Fruit fly (Drosophila melanogaster) whole organism, prepupa: ENCODE measurements around the gene Octbeta1R.

ENCODE experiments used
- CG10669 ChIP-seq: fragments of 200-800 bp; sonication (Bioruptor generic); optimal IDR thresholded peaks from 3 replicates; lab custom pipeline; 2018; ENCODE audit warnings: missing biosample characterization, mild to moderate bottlenecking, missing genetic modification characterization, moderate library complexity
- CG11902 ChIP-seq: fragments of 200-800 bp; sonication (Bioruptor generic); optimal IDR thresholded peaks from 3 replicates; lab custom pipeline; 2016; ENCODE audit warnings: missing biosample characterization, missing genetic modification characterization
- CG1621 ChIP-seq: fragments of 200-800 bp; sonication (Bioruptor generic); optimal IDR thresholded peaks from 3 replicates; lab custom pipeline; 2018; ENCODE audit warnings: missing biosample characterization, mild to moderate bottlenecking, missing genetic modification characterization
- CG6792 ChIP-seq: fragments of 200-800 bp; sonication (Bioruptor generic); optimal IDR thresholded peaks from 3 replicates; lab custom pipeline; 2016; ENCODE audit warnings: missing biosample characterization, missing genetic modification characterization
- CG8119 ChIP-seq: fragments of 200-800 bp; sonication (Bioruptor generic); IDR thresholded peaks from 3 replicates; pipeline ENCODE4 v1.3.6; 2022; ENCODE audit warnings: missing biosample characterization, missing genetic modification characterization
- CG8319 ChIP-seq: fragments of 200-800 bp; sonication (Bioruptor generic); optimal IDR thresholded peaks from 3 replicates; lab custom pipeline; 2016; ENCODE audit warnings: missing biosample characterization, missing genetic modification characterization
- Hr38 ChIP-seq: sonication (Bioruptor generic); optimal IDR thresholded peaks from 2 replicates; lab custom pipeline; 2016; ENCODE audit warnings: missing biosample characterization, missing genetic modification characterization
- Smox ChIP-seq: fragments of 200-800 bp; sonication (Bioruptor generic); optimal IDR thresholded peaks from 3 replicates; lab custom pipeline; 2016; ENCODE audit warnings: missing biosample characterization, missing genetic modification characterization
- cyc ChIP-seq: fragments of 200-800 bp; sonication (Bioruptor generic); optimal IDR thresholded peaks from 3 replicates; lab custom pipeline; 2016; ENCODE audit warnings: missing biosample characterization, missing genetic modification characterization
- vri ChIP-seq: fragments of 200-800 bp; sonication (Bioruptor generic); optimal IDR thresholded peaks from 3 replicates; lab custom pipeline; 2016; ENCODE audit warnings: missing biosample characterization, mild to moderate bottlenecking, missing genetic modification characterization

- TF ChIP-seq Hr38 (GFP tag; lab: Kevin White, UChicago): no peak
- TF ChIP-seq CG8119: no peak
- TF ChIP-seq CG10669 (GFP tag; lab: Kevin White, UChicago): no peak
- no peak for TF ChIP-seq CG6792 (GFP tag; lab: Kevin White, UChicago)
- no peak for TF ChIP-seq Smox (GFP tag; lab: Kevin White, UChicago)
- TF ChIP-seq vri: no peak
- no peak for TF ChIP-seq CG8319 (GFP tag; lab: Kevin White, UChicago)
- TF ChIP-seq cyc (GFP tag; lab: Kevin White, UChicago): no peak
- TF ChIP-seq CG1621 (tag; lab: Kevin White, UChicago): no peak
- no peak for TF ChIP-seq CG11902 (GFP tag; lab: Kevin White, UChicago)
These were observed 38.9 kb downstream of the Octbeta1R start for dm6 chr3R:22535945-22536344.
